Worm (Caenorhabditis elegans) whole organism, L4/young adult: ENCODE data around the gene K10D11.2.

Source experiments
- W03F9.2 ChIP-seq: fragments of 150-350 bp; optimal IDR thresholded peaks from 2 replicates; lab custom pipeline; 2014; ENCODE audit warnings: missing biosample characterization, missing genetic modification characterization
- dao-5 ChIP-seq: sonication (generic microtip); optimal IDR thresholded peaks from 2 replicates; lab custom pipeline; 2016; ENCODE audit warnings: missing genotype, missing genetic modification characterization, moderate library complexity, missing compliant biosample characterization
- him-1 ChIP-seq: sonication (generic microtip); optimal IDR thresholded peaks from 2 replicates; lab custom pipeline; 2016; ENCODE audit warnings: missing genotype, missing genetic modification reagents, missing genetic modification characterization, missing compliant biosample characterization

The K10D11.2 gene

DNA sequence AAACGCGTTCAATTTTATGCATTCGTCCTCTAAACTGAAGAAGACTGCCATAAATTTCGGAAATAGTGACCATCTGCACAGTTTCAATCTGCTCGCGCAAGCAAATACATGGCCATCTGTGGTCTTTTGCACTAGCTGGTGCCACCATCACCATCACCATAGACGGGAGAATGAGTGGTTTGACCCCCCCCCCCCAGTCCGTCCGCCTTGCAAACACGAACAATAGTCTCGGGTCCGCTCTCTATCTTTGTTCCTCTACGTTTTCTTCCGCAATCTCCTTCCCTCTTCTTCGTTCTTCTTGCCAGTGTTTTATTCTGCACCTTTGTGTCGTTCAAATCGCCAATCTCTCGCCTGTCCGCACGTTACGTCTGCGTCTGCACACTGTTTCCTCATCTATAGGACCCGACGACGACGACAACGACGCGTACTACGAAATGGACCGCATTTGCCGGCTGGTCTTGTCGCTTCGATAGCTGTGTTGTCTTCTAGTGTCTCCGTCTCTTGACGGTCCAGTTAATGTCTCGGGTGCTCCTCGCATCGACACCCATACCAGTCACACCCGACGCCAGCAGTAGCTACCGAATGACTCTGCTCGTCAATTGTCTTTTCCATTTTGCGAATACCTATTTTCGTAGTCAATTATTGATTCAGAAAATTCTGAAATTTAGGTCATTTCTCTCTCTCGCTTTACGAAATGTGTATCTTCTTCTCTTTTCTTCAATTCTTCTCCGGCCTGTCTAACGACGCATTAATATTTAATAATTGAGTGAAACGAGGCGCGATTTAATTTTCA lies 51.1 kb downstream of the K10D11.2 start:
- TF ChIP-seq him-1 (tag; lab: Kevin White, UChicago) (no peak), dao-5 (tag; lab: Kevin White, UChicago) (no peak), W03F9.2 (no peak)

DNA sequence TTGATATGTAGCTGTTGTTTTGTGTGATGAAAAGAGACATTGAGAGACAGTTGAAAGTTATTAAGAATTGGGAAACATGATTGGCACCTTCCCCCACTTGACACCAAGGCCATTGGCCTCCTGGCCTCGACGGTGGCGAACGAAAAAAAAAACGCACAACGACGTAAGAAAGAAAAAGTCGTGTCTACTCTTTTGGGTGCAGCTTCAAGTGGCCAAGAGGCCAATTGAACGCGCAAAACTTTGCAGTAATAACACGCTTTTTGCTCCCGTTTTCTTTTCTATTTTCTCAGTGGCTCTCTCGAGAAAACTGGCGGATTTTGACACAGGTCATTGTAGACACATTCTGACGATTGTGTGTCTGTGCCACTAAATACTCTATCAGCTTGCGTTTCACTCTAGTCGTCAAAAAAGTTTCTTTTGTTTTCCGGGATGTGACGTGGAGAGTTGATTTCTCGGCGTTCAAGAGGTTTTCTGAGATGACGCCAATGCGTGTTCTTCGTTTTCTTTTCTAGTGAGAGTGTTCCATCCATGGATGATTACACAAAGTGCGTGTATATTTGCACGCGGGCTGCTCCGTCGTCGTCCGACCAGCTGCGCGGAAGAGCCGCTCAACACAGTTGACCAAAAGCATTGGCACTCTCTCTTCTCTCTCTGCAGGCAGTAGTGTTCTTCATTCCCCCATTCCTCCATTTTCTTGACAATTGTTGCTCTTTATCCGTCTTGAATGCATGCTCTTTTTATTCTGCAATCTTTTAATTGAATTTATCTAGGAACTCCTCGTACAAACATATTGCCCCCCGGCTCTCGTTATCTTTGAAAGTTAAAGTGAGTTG lies 51.9 kb downstream of the K10D11.2 start:
- TF ChIP-seq dao-5 (tag; lab: Kevin White, UChicago): no peak
- no peak for TF ChIP-seq him-1 (tag; lab: Kevin White, UChicago)
